Fruit fly (Drosophila melanogaster) whole organism, embryonic: Measurements from ENCODE around the gene Bruce.

ENCODE experiments used
- Abd-B ChIP-seq: fragments of 200-800 bp; sonication (Bioruptor generic); optimal IDR thresholded peaks from 2 replicates; lab custom pipeline; 2018; ENCODE audit warnings: missing biosample characterization, mild to moderate bottlenecking, missing genetic modification characterization, moderate library complexity
- Atf6 ChIP-seq: fragments of 200-800 bp; sonication (Bioruptor generic); IDR thresholded peaks from 2 replicates; pipeline ENCODE4 v1.3.6; 2022; ENCODE audit warnings: missing biosample characterization, missing genetic modification characterization
- Bgb ChIP-seq: fragments of 200-800 bp; sonication (Bioruptor generic); IDR thresholded peaks from 2 replicates; pipeline ENCODE4 v1.3.6; 2022; ENCODE audit warnings: missing biosample characterization, missing genetic modification characterization; ENCODE audit not compliant: partially characterized antibody
- CG10209 ChIP-seq: fragments of 200-800 bp; sonication (Bioruptor generic); optimal IDR thresholded peaks from 3 replicates; lab custom pipeline; 2017; ENCODE audit warnings: missing biosample characterization, mild to moderate bottlenecking, missing genetic modification characterization, missing genetic modification reagents
- CG11398 ChIP-seq: fragments of 200-800 bp; sonication (Bioruptor generic); optimal IDR thresholded peaks from 2 replicates; lab custom pipeline; 2016; ENCODE audit warnings: missing biosample characterization, missing genetic modification characterization
- CG12769 ChIP-seq: fragments of 200-800 bp; sonication (Bioruptor generic); optimal IDR thresholded peaks from 2 replicates; lab custom pipeline; 2019; ENCODE audit warnings: missing biosample characterization, mild to moderate bottlenecking, missing genetic modification characterization, moderate library complexity
- CG13123 ChIP-seq: fragments of 200-800 bp; sonication (Bioruptor generic); optimal IDR thresholded peaks from 2 replicates; lab custom pipeline; 2016; ENCODE audit warnings: missing biosample characterization, missing genetic modification characterization
- CG14441 ChIP-seq: fragments of 200-800 bp; sonication (Bioruptor generic); IDR thresholded peaks from 2 replicates; pipeline ENCODE4 v1.3.6; 2022; ENCODE audit warnings: missing biosample characterization, missing genetic modification characterization
- CG15479 ChIP-seq: fragments of 200-800 bp; sonication (Bioruptor generic); optimal IDR thresholded peaks from 3 replicates; lab custom pipeline; 2019; ENCODE audit warnings: missing biosample characterization, mild to moderate bottlenecking, missing genetic modification characterization, moderate library complexity
- CG16779 ChIP-seq: fragments of 200-800 bp; sonication (Bioruptor generic); IDR thresholded peaks from 2 replicates; pipeline ENCODE4 v1.3.6; 2022; ENCODE audit warnings: missing biosample characterization, missing genetic modification characterization
- CG17361 ChIP-seq: fragments of 200-800 bp; sonication (Bioruptor generic); IDR thresholded peaks from 3 replicates; pipeline ENCODE4 v1.3.6; 2022; ENCODE audit warnings: missing biosample characterization, missing genetic modification characterization
- CG17912 ChIP-seq: fragments of 200-800 bp; sonication (Bioruptor generic); optimal IDR thresholded peaks from 2 replicates; lab custom pipeline; 2018; ENCODE audit warnings: missing biosample characterization, mild to moderate bottlenecking, missing genetic modification characterization
- CG2875 ChIP-seq: fragments of 200-800 bp; sonication (Bioruptor generic); optimal IDR thresholded peaks from 2 replicates; lab custom pipeline; 2017; ENCODE audit warnings: missing biosample characterization, mild to moderate bottlenecking, missing genetic modification characterization, missing genetic modification reagents
- CG30403 ChIP-seq: fragments of 200-800 bp; sonication (Bioruptor generic); optimal IDR thresholded peaks from 3 replicates; lab custom pipeline; 2016; ENCODE audit warnings: missing biosample characterization, missing genetic modification characterization
- CG31224 ChIP-seq: fragments of 200-800 bp; sonication (Bioruptor generic); IDR thresholded peaks from 2 replicates; pipeline ENCODE4 v1.3.6; 2022; ENCODE audit warnings: missing biosample characterization, missing genetic modification characterization
- CG32767 ChIP-seq: fragments of 200-800 bp; sonication (Bioruptor generic); IDR thresholded peaks from 2 replicates; pipeline ENCODE4 v1.3.6; 2022; ENCODE audit warnings: missing biosample characterization, missing genetic modification characterization
- CG43689 ChIP-seq: fragments of 200-800 bp; sonication (Bioruptor generic); IDR thresholded peaks from 2 replicates; pipeline ENCODE4 v1.3.6; 2022; ENCODE audit warnings: missing biosample characterization, missing genetic modification characterization
- CG5245 ChIP-seq: fragments of 200-800 bp; sonication (Bioruptor generic); optimal IDR thresholded peaks from 3 replicates; lab custom pipeline; 2016; ENCODE audit warnings: missing biosample characterization, missing genetic modification characterization
- CG6175 ChIP-seq: fragments of 200-800 bp; sonication (Bioruptor generic); IDR thresholded peaks from 3 replicates; pipeline ENCODE4 v1.3.6; 2022; ENCODE audit warnings: missing biosample characterization, missing genetic modification characterization
- CG7357 ChIP-seq: fragments of 200-800 bp; sonication (Bioruptor generic); IDR thresholded peaks from 3 replicates; pipeline ENCODE4 v1.3.6; 2022; ENCODE audit warnings: missing biosample characterization, missing genetic modification characterization
- CG7786 ChIP-seq: fragments of 200-800 bp; sonication (Bioruptor generic); optimal IDR thresholded peaks from 2 replicates; lab custom pipeline; 2016; ENCODE audit warnings: missing biosample characterization, missing genetic modification characterization
- CG8089 ChIP-seq: fragments of 200-800 bp; sonication (Bioruptor generic); optimal IDR thresholded peaks from 3 replicates; lab custom pipeline; 2016; ENCODE audit warnings: missing biosample characterization, missing genetic modification characterization
- CG9215 ChIP-seq: fragments of 200-800 bp; sonication (Bioruptor generic); IDR thresholded peaks from 2 replicates; pipeline ENCODE4 v1.3.6; 2022; ENCODE audit warnings: missing biosample characterization, missing genetic modification characterization
- CHES-1-like ChIP-seq: fragments of 200-800 bp; sonication (Bioruptor generic); optimal IDR thresholded peaks from 2 replicates; lab custom pipeline; 2016; ENCODE audit warnings: missing biosample characterization, missing genetic modification characterization
- D ChIP-seq, 2 experiments: fragments of 200-800 bp in 1 of 2; fragments of >200 bp in 1 of 2; sonication (Bioruptor generic) in 1 of 2; optimal IDR thresholded peaks; 2 replicates in 1 of 2; 3 replicates in 1 of 2; lab custom pipeline; 2017; ENCODE audit warnings: mild to moderate bottlenecking in 1 of 2, missing biosample characterization in 1 of 2, missing genetic modification characterization in 1 of 2, missing genetic modification reagents in 1 of 2
- Dad ChIP-seq: fragments of 200-800 bp; sonication (Bioruptor generic); optimal IDR thresholded peaks from 3 replicates; lab custom pipeline; 2016; ENCODE audit warnings: missing biosample characterization, missing genetic modification characterization
- Dip3 ChIP-seq: fragments of 200-800 bp; sonication (Bioruptor generic); optimal IDR thresholded peaks from 3 replicates; lab custom pipeline; 2016; ENCODE audit warnings: missing biosample characterization, missing genetic modification characterization
- Kr ChIP-seq: fragments of 200-800 bp; sonication (Bioruptor generic); optimal IDR thresholded peaks from 2 replicates; lab custom pipeline; 2017; ENCODE audit warnings: missing biosample characterization, mild to moderate bottlenecking, missing genetic modification characterization
- Mes4 ChIP-seq: fragments of 200-800 bp; sonication (Bioruptor generic); optimal IDR thresholded peaks from 2 replicates; lab custom pipeline; 2016; ENCODE audit warnings: missing biosample characterization, missing genetic modification characterization
- Ssrp ChIP-seq: fragments of 200-800 bp; sonication (Bioruptor generic); optimal IDR thresholded peaks from 2 replicates; lab custom pipeline; 2018; ENCODE audit warnings: missing biosample characterization, mild to moderate bottlenecking, missing genetic modification characterization, moderate library complexity
- Xbp1 ChIP-seq: fragments of 200-800 bp; sonication (Bioruptor generic); optimal IDR thresholded peaks from 3 replicates; lab custom pipeline; 2016; ENCODE audit warnings: missing biosample characterization, mild to moderate bottlenecking, missing genetic modification characterization
- abd-A ChIP-seq: fragments of 200-800 bp; sonication (Bioruptor generic); optimal IDR thresholded peaks from 3 replicates; lab custom pipeline; 2019; ENCODE audit warnings: missing biosample characterization, mild to moderate bottlenecking, missing genetic modification characterization, moderate library complexity
- aop ChIP-seq: fragments of 200-800 bp; sonication (Bioruptor generic); IDR thresholded peaks from 2 replicates; pipeline ENCODE4 v1.3.6; 2022; ENCODE audit warnings: missing biosample characterization, missing genetic modification characterization
- ap ChIP-seq: fragments of 200-800 bp; sonication (Bioruptor generic); IDR thresholded peaks from 2 replicates; pipeline ENCODE4 v1.3.6; 2022; ENCODE audit warnings: missing biosample characterization, missing genetic modification characterization
- corto ChIP-seq: fragments of 200-800 bp; sonication (Bioruptor generic); optimal IDR thresholded peaks from 2 replicates; lab custom pipeline; 2016; ENCODE audit warnings: missing biosample characterization, mild to moderate bottlenecking, missing genetic modification characterization, moderate library complexity
- croc ChIP-seq: fragments of 200-800 bp; sonication (Bioruptor generic); conservative IDR thresholded peaks from 3 replicates; pipeline ENCODE4 v1.3.6; 2022; ENCODE audit warnings: missing biosample characterization, missing genetic modification characterization
- fru ChIP-seq: fragments of >200 bp; optimal IDR thresholded peaks from 2 replicates; lab custom pipeline; 2017
- insv ChIP-seq, 2 experiments: fragments of 200-800 bp; sonication (Bioruptor generic); optimal IDR thresholded peaks; 3 replicates each; lab custom pipeline; 2016 to 2018; ENCODE audit warnings: missing biosample characterization in 2 of 2, missing genetic modification characterization in 2 of 2
- ken ChIP-seq: fragments of 200-800 bp; sonication (Bioruptor generic); IDR thresholded peaks from 3 replicates; pipeline ENCODE4 v1.3.6; 2022; ENCODE audit warnings: missing biosample characterization, missing genetic modification characterization
- lola ChIP-seq, 3 experiments: fragments of >200 bp in 2 of 3; fragments of 200-800 bp in 1 of 3; sonication (Bioruptor generic) in 1 of 3; optimal IDR thresholded peaks; 2 replicates each; lab custom pipeline; 2017 to 2019; ENCODE audit warnings: missing biosample characterization in 3 of 3, missing genetic modification characterization in 3 of 3, mild to moderate bottlenecking in 1 of 3, moderate library complexity in 1 of 3
- luna ChIP-seq: fragments of 200-800 bp; sonication (Bioruptor generic); optimal IDR thresholded peaks from 2 replicates; lab custom pipeline; 2016; ENCODE audit warnings: missing biosample characterization, missing genetic modification characterization
- p53 ChIP-seq: fragments of 200-800 bp; sonication (Bioruptor generic); optimal IDR thresholded peaks from 2 replicates; lab custom pipeline; 2016; ENCODE audit warnings: missing biosample characterization, missing genetic modification characterization
- phol ChIP-seq: fragments of 200-800 bp; sonication (Bioruptor generic); optimal IDR thresholded peaks from 3 replicates; lab custom pipeline; 2018; ENCODE audit warnings: missing biosample characterization, mild to moderate bottlenecking, missing genetic modification characterization, moderate library complexity
- sc ChIP-seq, 3 experiments: fragments of >200 bp in 2 of 3; fragments of 200-800 bp in 1 of 3; sonication (Bioruptor generic) in 1 of 3; optimal IDR thresholded peaks; 2 replicates in 2 of 3; 3 replicates in 1 of 3; lab custom pipeline; 2017; ENCODE audit warnings: mild to moderate bottlenecking in 1 of 3, missing biosample characterization in 1 of 3, missing genetic modification characterization in 1 of 3, missing genetic modification reagents in 1 of 3
- slp2 ChIP-seq: fragments of 200-800 bp; sonication (Bioruptor generic); optimal IDR thresholded peaks from 2 replicates; lab custom pipeline; 2016; ENCODE audit warnings: missing biosample characterization, missing genetic modification characterization
- sob ChIP-seq: fragments of 200-800 bp; sonication (Bioruptor generic); IDR thresholded peaks from 2 replicates; pipeline ENCODE4 v1.3.6; 2022; ENCODE audit warnings: missing biosample characterization, missing genetic modification characterization
- tup ChIP-seq: fragments of 200-800 bp; sonication (Bioruptor generic); optimal IDR thresholded peaks from 2 replicates; lab custom pipeline; 2016; ENCODE audit warnings: missing biosample characterization, mild to moderate bottlenecking, missing genetic modification characterization, moderate library complexity
- wek ChIP-seq: fragments of 200-800 bp; sonication (Bioruptor generic); optimal IDR thresholded peaks from 3 replicates; lab custom pipeline; 2018; ENCODE audit warnings: missing biosample characterization, mild to moderate bottlenecking, missing genetic modification characterization, moderate library complexity

Bruce gene

dm6 chr3R:10350741-10351629 is 19.8 kb upstream of the Bruce start (continued):
- TF ChIP-seq CHES-1-like (GFP tag; lab: Kevin White, UChicago), result peak; percentile 59
- peak; percentile 62 for TF ChIP-seq CG17912 (GFP tag; lab: Kevin White, UChicago)
- TF ChIP-seq Dip3 (GFP tag; lab: Kevin White, UChicago), result peak; percentile 76
- no peak for TF ChIP-seq CG43689 (GFP tag; lab: Robert Waterston, UW)
- peak; percentile 70 for TF ChIP-seq CG11398 (GFP tag; lab: Kevin White, UChicago)
- TF ChIP-seq CG16779 (GFP tag; lab: Robert Waterston, UW), result no peak
- peak; percentile 88 for TF ChIP-seq CG30403 (GFP tag; lab: Kevin White, UChicago)
- TF ChIP-seq tup (GFP tag; lab: Kevin White, UChicago), result no peak
- no peak for TF ChIP-seq ap
- peak; percentile 57 for TF ChIP-seq Dad (GFP tag; lab: Kevin White, UChicago)
- TF ChIP-seq Mes4, result no peak
- no peak for TF ChIP-seq CG9215 (GFP tag; lab: Robert Waterston, UW)
- peak in 1 of 3 experiments; percentile 1 for TF ChIP-seq lola (GFP tag; optimal IDR thresholded peaks at IDR 0.05; lab: Kevin White, UChicago)
- peak; percentile 86 for TF ChIP-seq wek (GFP tag; lab: Kevin White, UChicago)
- TF ChIP-seq croc (GFP tag; lab: Robert Waterston, UW), result peak; percentile 32; the same call in 1 of the 3 replicates
- no peak for TF ChIP-seq CG15479 (GFP tag; lab: Kevin White, UChicago)
- peak; percentile 91 for TF ChIP-seq abd-A (tag; lab: Kevin White, UChicago)
- no peak for TF ChIP-seq CG32767 (GFP tag; lab: Robert Waterston, UW)
- TF ChIP-seq Ssrp, result peak; percentile 77
- no peak for TF ChIP-seq aop (GFP tag; lab: Robert Waterston, UW)
- no peak for TF ChIP-seq D (optimal IDR thresholded peaks at IDR 0.05; lab: Kevin White, UChicago)
- peak; percentile 46 for TF ChIP-seq D (GFP tag; optimal IDR thresholded peaks at IDR 0.05; lab: Kevin White, UChicago)
- TF ChIP-seq CG8089, result peak; percentile 28
- TF ChIP-seq sc (optimal IDR thresholded peaks at IDR 0.05; lab: Kevin White, UChicago), result no peak
- peak; percentile 8 for TF ChIP-seq sc (GFP tag; optimal IDR thresholded peaks at IDR 0.05; lab: Kevin White, UChicago)
- no peak for TF ChIP-seq ken (GFP tag; lab: Robert Waterston, UW)
- peak; percentile 75 for TF ChIP-seq Abd-B (GFP tag; lab: Kevin White, UChicago)
- no peak for TF ChIP-seq fru (lab: Kevin White, UChicago)
- TF ChIP-seq insv (GFP tag; optimal IDR thresholded peaks at IDR 0.05; lab: Kevin White, UChicago), result peak in 1 of 2 experiments; percentile 23
- TF ChIP-seq Bgb (GFP tag; lab: Robert Waterston, UW), result no peak
- TF ChIP-seq Kr, result no peak
- TF ChIP-seq Xbp1 (GFP tag; lab: Kevin White, UChicago), result peak; percentile 80
- TF ChIP-seq phol, result peak; percentile 75
- TF ChIP-seq CG7786 (GFP tag; lab: Kevin White, UChicago), result peak; percentile 78
- TF ChIP-seq sob (GFP tag; lab: Robert Waterston, UW), result no peak
- peak; percentile 36 for TF ChIP-seq CG5245 (GFP tag; lab: Kevin White, UChicago)
- TF ChIP-seq corto (GFP tag; lab: Kevin White, UChicago), result peak; percentile 65
- peak; percentile 45 for TF ChIP-seq CG2875 (GFP tag; lab: Kevin White, UChicago)
- peak; percentile 57 for TF ChIP-seq luna (GFP tag; lab: Kevin White, UChicago)
- TF ChIP-seq p53 (GFP tag; lab: Kevin White, UChicago), result no peak
- no peak for TF ChIP-seq CG6175 (GFP tag; lab: Robert Waterston, UW)
- TF ChIP-seq CG13123 (GFP tag; lab: Kevin White, UChicago), result no peak
- TF ChIP-seq slp2 (GFP tag; lab: Kevin White, UChicago), result peak; percentile 13
- 0 out of 3 replicates have a peak, but pooled peaks have one; percentile 25 for TF ChIP-seq CG7357 (GFP tag; lab: Robert Waterston, UW)
- TF ChIP-seq CG12769, result peak; percentile 43
- no peak for TF ChIP-seq CG31224 (GFP tag; lab: Robert Waterston, UW)
- TF ChIP-seq CG10209, result peak; percentile 83
- no peak for TF ChIP-seq CG17361 (GFP tag; lab: Robert Waterston, UW)
- no peak for TF ChIP-seq Atf6 (GFP tag; lab: Robert Waterston, UW)
- no peak for TF ChIP-seq CG14441
